Fruit fly (Drosophila melanogaster) whole organism, embryonic: ENCODE results near the gene CG41128.

Experiments used
- Atf3 ChIP-seq: fragments of 200-800 bp; sonication (Bioruptor generic); optimal IDR thresholded peaks from 3 replicates; lab custom pipeline; 2016; ENCODE audit warnings: missing biosample characterization, missing genetic modification characterization
- CG11398 ChIP-seq: fragments of 200-800 bp; sonication (Bioruptor generic); optimal IDR thresholded peaks from 2 replicates; lab custom pipeline; 2016; ENCODE audit warnings: missing biosample characterization, missing genetic modification characterization
- CG32772 ChIP-seq: fragments of 200-800 bp; sonication (Bioruptor generic); IDR thresholded peaks from 2 replicates; pipeline ENCODE4 v1.3.6; 2022; ENCODE audit warnings: missing biosample characterization, missing genetic modification characterization
- CG4404 ChIP-seq: fragments of 200-800 bp; sonication (Bioruptor generic); IDR thresholded peaks from 2 replicates; pipeline ENCODE4 v1.3.6; 2022; ENCODE audit warnings: missing biosample characterization, missing genetic modification characterization
- H15 ChIP-seq: fragments of 200-800 bp; sonication (Bioruptor generic); IDR thresholded peaks from 3 replicates; pipeline ENCODE4 v1.3.6; 2022; ENCODE audit warnings: missing biosample characterization, missing genetic modification characterization
- PHDP ChIP-seq: fragments of 200-800 bp; sonication (Bioruptor generic); optimal IDR thresholded peaks from 3 replicates; lab custom pipeline; 2018; ENCODE audit warnings: missing biosample characterization, mild to moderate bottlenecking, missing genetic modification characterization, moderate library complexity
- Stat92E ChIP-seq, 3 experiments: fragments of >200 bp in 2 of 3; fragments of 200-800 bp in 1 of 3; sonication (Bioruptor generic) in 1 of 3; optimal IDR thresholded peaks; 2 replicates each; lab custom pipeline; 2017 to 2019; ENCODE audit warnings: missing biosample characterization in 3 of 3, missing genetic modification characterization in 3 of 3, mild to moderate bottlenecking in 1 of 3, moderate library complexity in 1 of 3
- kay ChIP-seq: fragments of 200-800 bp; sonication (Bioruptor generic); optimal IDR thresholded peaks from 2 replicates; lab custom pipeline; 2016; ENCODE audit warnings: missing biosample characterization, missing genetic modification characterization
- salm ChIP-seq: fragments of 200-800 bp; sonication (Bioruptor generic); optimal IDR thresholded peaks from 2 replicates; lab custom pipeline; 2018; ENCODE audit warnings: missing biosample characterization, mild to moderate bottlenecking, missing genetic modification characterization

DNA sequence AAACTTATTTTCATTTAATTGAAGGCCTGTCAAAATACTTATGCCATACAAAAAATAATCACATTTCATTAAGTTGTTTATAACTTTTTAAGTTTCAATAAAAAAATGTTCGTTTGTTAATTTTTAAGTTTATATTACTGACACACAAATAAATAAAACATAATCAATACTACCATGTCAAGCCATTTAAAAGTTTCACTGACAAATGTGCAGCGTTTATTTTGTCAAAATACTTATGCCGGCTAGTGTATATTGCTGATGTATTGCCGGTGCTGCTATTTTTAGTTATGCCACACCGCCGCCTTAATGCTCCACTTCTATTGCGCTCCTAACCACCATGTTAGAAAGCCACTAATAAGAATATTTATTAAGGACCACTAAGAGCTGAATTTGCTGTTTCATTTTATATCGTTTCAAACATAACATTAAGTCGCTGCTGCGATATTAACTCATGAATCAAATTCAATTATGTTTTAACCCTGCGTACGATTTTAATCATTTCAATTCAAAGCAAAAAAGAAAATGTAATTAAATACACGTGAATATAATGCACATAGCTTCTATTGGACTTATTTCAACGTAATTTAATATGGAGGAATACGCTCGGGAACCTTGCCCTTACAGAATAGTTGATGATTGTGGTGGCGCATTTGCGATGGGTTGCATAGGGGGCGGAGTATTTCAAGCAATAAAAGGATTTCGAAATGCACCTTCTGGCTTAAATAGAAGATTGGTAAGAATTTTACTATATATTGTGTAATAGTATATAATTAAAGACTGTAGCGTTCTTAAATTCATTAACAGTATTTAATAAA lies 15.5 kb upstream of the CG41128 start, which contains the start of gene Tim17b:
- TF ChIP-seq CG4404: no peak
- TF ChIP-seq H15 (GFP tag; lab: Robert Waterston, UW): no peak
- no peak for TF ChIP-seq PHDP
- no peak for TF ChIP-seq salm (tag; lab: Kevin White, UChicago)
- no peak for TF ChIP-seq CG11398 (GFP tag; lab: Kevin White, UChicago)
- TF ChIP-seq Stat92E (GFP tag; optimal IDR thresholded peaks at IDR 0.05; lab: Kevin White, UChicago): no peak
- TF ChIP-seq Atf3 (GFP tag; lab: Kevin White, UChicago): no peak
- no peak for TF ChIP-seq CG32772 (GFP tag; lab: Robert Waterston, UW)
- TF ChIP-seq kay: no peak
